Fruit fly (Drosophila melanogaster) S2 (cell line): ENCODE data around the gene to.
A peak's percentile ranks its signal among the peaks of the same experiment; 100 is the strongest.

Experiments
- CG8478 ChIP-seq: fragments of >200 bp; optimal IDR thresholded peaks from 2 replicates; lab custom pipeline; 2018
- CTCF ChIP-seq, 2 experiments: fragments of >200 bp; optimal IDR thresholded peaks; 2 replicates each; lab custom pipeline; 2018

dm6 chr3R:25245052-25245813 lies 5.3 kb downstream of the to start, which contains the start of gene bam:
- TF ChIP-seq CTCF (optimal IDR thresholded peaks at IDR 0.05; lab: Kevin White, UChicago), result peak; percentile 34 to 61
- TF ChIP-seq CG8478, result no peak
